Fruit fly (Drosophila melanogaster) whole organism, embryonic: ENCODE data around the gene CG13306.
A peak's percentile ranks its signal among the peaks of the same experiment; 100 is the strongest.

ENCODE experiments used
- ATbp ChIP-seq: fragments of 200-800 bp; sonication (Bioruptor generic); optimal IDR thresholded peaks from 2 replicates; lab custom pipeline; 2017; ENCODE audit warnings: missing biosample characterization, mild to moderate bottlenecking, missing genetic modification characterization, missing genetic modification reagents
- Atf3 ChIP-seq: fragments of 200-800 bp; sonication (Bioruptor generic); optimal IDR thresholded peaks from 3 replicates; lab custom pipeline; 2016; ENCODE audit warnings: missing biosample characterization, missing genetic modification characterization
- Bgb ChIP-seq: fragments of 200-800 bp; sonication (Bioruptor generic); IDR thresholded peaks from 2 replicates; pipeline ENCODE4 v1.3.6; 2022; ENCODE audit warnings: missing biosample characterization, missing genetic modification characterization; ENCODE audit not compliant: partially characterized antibody
- CG11504 ChIP-seq: fragments of 200-800 bp; sonication (Bioruptor generic); optimal IDR thresholded peaks from 3 replicates; lab custom pipeline; 2019; ENCODE audit warnings: missing biosample characterization, mild to moderate bottlenecking, missing genetic modification characterization, moderate library complexity
- CG11695 ChIP-seq: fragments of 200-800 bp; sonication (Bioruptor generic); IDR thresholded peaks from 3 replicates; pipeline ENCODE4 v1.3.6; 2022; ENCODE audit warnings: missing biosample characterization, missing genetic modification characterization
- CG12071 ChIP-seq: fragments of 200-800 bp; sonication (Bioruptor generic); optimal IDR thresholded peaks from 3 replicates; lab custom pipeline; 2018; ENCODE audit warnings: missing biosample characterization, mild to moderate bottlenecking, missing genetic modification characterization
- CG12155 ChIP-seq: fragments of 200-800 bp; sonication (Bioruptor generic); optimal IDR thresholded peaks from 3 replicates; lab custom pipeline; 2016; ENCODE audit warnings: missing biosample characterization, missing genetic modification characterization
- CG15011 ChIP-seq: fragments of 200-800 bp; sonication (Bioruptor generic); optimal IDR thresholded peaks from 3 replicates; lab custom pipeline; 2018; ENCODE audit warnings: missing biosample characterization, mild to moderate bottlenecking, missing genetic modification characterization
- CG1529 ChIP-seq: fragments of 200-800 bp; sonication (Bioruptor generic); optimal IDR thresholded peaks from 3 replicates; lab custom pipeline; 2018; ENCODE audit warnings: missing biosample characterization, missing genetic modification characterization
- CG1647 ChIP-seq: fragments of 200-800 bp; sonication (Bioruptor generic); optimal IDR thresholded peaks from 3 replicates; lab custom pipeline; 2016; ENCODE audit warnings: missing biosample characterization, missing genetic modification characterization
- CG17568 ChIP-seq: fragments of 200-800 bp; sonication (Bioruptor generic); optimal IDR thresholded peaks from 2 replicates; lab custom pipeline; 2018; ENCODE audit warnings: missing biosample characterization, mild to moderate bottlenecking, missing genetic modification characterization, moderate library complexity
- CG18619 ChIP-seq: fragments of 200-800 bp; sonication (Bioruptor generic); optimal IDR thresholded peaks from 3 replicates; lab custom pipeline; 2017; ENCODE audit warnings: missing biosample characterization, mild to moderate bottlenecking, missing genetic modification characterization
- CG2129 ChIP-seq: fragments of 200-800 bp; sonication (Bioruptor generic); IDR thresholded peaks from 2 replicates; pipeline ENCODE4 v1.3.6; 2022; ENCODE audit warnings: missing biosample characterization, missing genetic modification characterization; ENCODE audit not compliant: partially characterized antibody
- CG32772 ChIP-seq: fragments of 200-800 bp; sonication (Bioruptor generic); IDR thresholded peaks from 2 replicates; pipeline ENCODE4 v1.3.6; 2022; ENCODE audit warnings: missing biosample characterization, missing genetic modification characterization
- CG3847 ChIP-seq: fragments of 200-800 bp; sonication (Bioruptor generic); IDR thresholded peaks from 2 replicates; pipeline ENCODE4 v1.3.6; 2022; ENCODE audit warnings: missing biosample characterization, missing genetic modification characterization
- CG4282 ChIP-seq: fragments of 200-800 bp; sonication (Bioruptor generic); optimal IDR thresholded peaks from 2 replicates; lab custom pipeline; 2016; ENCODE audit warnings: missing biosample characterization, missing genetic modification characterization
- CG6254 ChIP-seq: fragments of 200-800 bp; sonication (Bioruptor generic); optimal IDR thresholded peaks from 3 replicates; lab custom pipeline; 2017; ENCODE audit warnings: mild to moderate bottlenecking, missing biosample characterization, missing genetic modification reagents, missing genetic modification characterization
- CG7745 ChIP-seq: fragments of 200-800 bp; sonication (Bioruptor generic); optimal IDR thresholded peaks from 2 replicates; lab custom pipeline; 2018; ENCODE audit warnings: missing biosample characterization, mild to moderate bottlenecking, missing genetic modification characterization, moderate library complexity
- CG8290 ChIP-seq, 3 experiments: fragments of 200-800 bp; sonication (Bioruptor generic); optimal IDR thresholded peaks; 2 replicates each; lab custom pipeline; 2016 to 2019; ENCODE audit warnings: missing biosample characterization in 3 of 3, missing genetic modification characterization in 3 of 3, mild to moderate bottlenecking in 2 of 3, moderate library complexity in 1 of 3
- CG8478 ChIP-seq: fragments of >200 bp; optimal IDR thresholded peaks from 2 replicates; lab custom pipeline; 2018
- Chrac-16 ChIP-seq: fragments of 200-800 bp; sonication (Bioruptor generic); optimal IDR thresholded peaks from 3 replicates; lab custom pipeline; 2016; ENCODE audit warnings: missing biosample characterization, missing genetic modification characterization
- Fer1 ChIP-seq: fragments of 200-800 bp; sonication (Bioruptor generic); optimal IDR thresholded peaks from 2 replicates; lab custom pipeline; 2017; ENCODE audit warnings: missing biosample characterization, mild to moderate bottlenecking, missing genetic modification characterization
- GATAe ChIP-seq: fragments of 200-800 bp; sonication (Bioruptor generic); conservative IDR thresholded peaks from 2 replicates; pipeline ENCODE4 v1.3.6; 2022; ENCODE audit warnings: missing biosample characterization, missing genetic modification characterization
- MESR4 ChIP-seq: fragments of 200-800 bp; sonication (Bioruptor generic); optimal IDR thresholded peaks from 2 replicates; lab custom pipeline; 2018; ENCODE audit warnings: missing biosample characterization, mild to moderate bottlenecking, missing genetic modification characterization, moderate library complexity
- Opbp ChIP-seq: fragments of 200-800 bp; sonication (Bioruptor generic); IDR thresholded peaks from 3 replicates; pipeline ENCODE4 v1.3.6; 2022; ENCODE audit warnings: missing biosample characterization, missing genetic modification characterization; ENCODE audit not compliant: partially characterized antibody
- TFAM ChIP-seq: fragments of 200-800 bp; sonication (Bioruptor generic); optimal IDR thresholded peaks from 2 replicates; lab custom pipeline; 2017; ENCODE audit warnings: missing biosample characterization, missing genetic modification characterization, inconsistent platforms
- al ChIP-seq: fragments of 200-800 bp; sonication (Bioruptor generic); IDR thresholded peaks from 2 replicates; pipeline ENCODE4 v1.3.6; 2022; ENCODE audit warnings: missing biosample characterization, missing genetic modification characterization
- az2 ChIP-seq: fragments of 200-800 bp; sonication (Bioruptor generic); optimal IDR thresholded peaks from 3 replicates; lab custom pipeline; 2016; ENCODE audit warnings: missing biosample characterization, missing genetic modification characterization
- bab2 ChIP-seq: fragments of 200-800 bp; sonication (Bioruptor generic); optimal IDR thresholded peaks from 2 replicates; lab custom pipeline; 2016; ENCODE audit warnings: missing biosample characterization, missing genetic modification characterization
- crol ChIP-seq: fragments of 200-800 bp; sonication (Bioruptor generic); IDR thresholded peaks from 2 replicates; pipeline ENCODE4 v1.3.6; 2022; ENCODE audit warnings: missing biosample characterization, missing genetic modification characterization
- gcm ChIP-seq: fragments of 200-800 bp; sonication (Bioruptor generic); optimal IDR thresholded peaks from 2 replicates; lab custom pipeline; 2019; ENCODE audit warnings: missing biosample characterization, mild to moderate bottlenecking, missing genetic modification characterization, moderate library complexity
- inv ChIP-seq: fragments of 200-800 bp; sonication (Bioruptor generic); IDR thresholded peaks from 2 replicates; pipeline ENCODE4 v1.3.6; 2022; ENCODE audit warnings: missing biosample characterization, missing genetic modification characterization; ENCODE audit not compliant: partially characterized antibody
- lbe ChIP-seq: fragments of 200-800 bp; sonication (Bioruptor generic); optimal IDR thresholded peaks from 2 replicates; lab custom pipeline; 2016; ENCODE audit warnings: missing biosample characterization, mild to moderate bottlenecking, missing genetic modification characterization
- mld ChIP-seq: fragments of 200-800 bp; sonication (Bioruptor generic); IDR thresholded peaks from 3 replicates; pipeline ENCODE4 v1.3.6; 2022; ENCODE audit warnings: missing biosample characterization, missing genetic modification characterization; ENCODE audit not compliant: partially characterized antibody
- pho ChIP-seq: fragments of 200-800 bp; sonication (Bioruptor generic); optimal IDR thresholded peaks from 2 replicates; lab custom pipeline; 2016; ENCODE audit warnings: missing biosample characterization, missing genetic modification characterization
- pnt ChIP-seq: fragments of 200-800 bp; sonication (Bioruptor generic); optimal IDR thresholded peaks from 3 replicates; lab custom pipeline; 2016; ENCODE audit warnings: missing biosample characterization, missing genetic modification characterization
- rib ChIP-seq: fragments of 200-800 bp; sonication (Bioruptor generic); IDR thresholded peaks from 2 replicates; pipeline ENCODE4 v1.3.6; 2022; ENCODE audit warnings: missing biosample characterization, missing genetic modification characterization
- shn ChIP-seq: fragments of 200-800 bp; sonication (Bioruptor generic); optimal IDR thresholded peaks from 3 replicates; lab custom pipeline; 2016; ENCODE audit warnings: missing biosample characterization, missing genetic modification characterization
- sna ChIP-seq: fragments of 200-800 bp; sonication (Bioruptor generic); IDR thresholded peaks from 2 replicates; pipeline ENCODE4 v1.3.6; 2022; ENCODE audit warnings: missing biosample characterization, missing genetic modification characterization; ENCODE audit not compliant: partially characterized antibody
- sob ChIP-seq: fragments of 200-800 bp; sonication (Bioruptor generic); IDR thresholded peaks from 2 replicates; pipeline ENCODE4 v1.3.6; 2022; ENCODE audit warnings: missing biosample characterization, missing genetic modification characterization
- sqz ChIP-seq: fragments of 200-800 bp; sonication (Bioruptor generic); optimal IDR thresholded peaks from 3 replicates; lab custom pipeline; 2018; ENCODE audit warnings: missing biosample characterization, mild to moderate bottlenecking, missing genetic modification characterization
- tin ChIP-seq: fragments of 200-800 bp; sonication (Bioruptor generic); optimal IDR thresholded peaks from 3 replicates; lab custom pipeline; 2016; ENCODE audit warnings: missing biosample characterization, missing genetic modification characterization
- tll ChIP-seq, 2 experiments: fragments of 200-800 bp in 1 of 2; fragments of >200 bp in 1 of 2; sonication (Bioruptor generic) in 1 of 2; optimal IDR thresholded peaks; 2 replicates each; lab custom pipeline; 2017 to 2019; ENCODE audit warnings: missing biosample characterization in 2 of 2, missing genetic modification characterization in 2 of 2, mild to moderate bottlenecking in 1 of 2, moderate library complexity in 1 of 2
- wek ChIP-seq: fragments of 200-800 bp; sonication (Bioruptor generic); optimal IDR thresholded peaks from 3 replicates; lab custom pipeline; 2018; ENCODE audit warnings: missing biosample characterization, mild to moderate bottlenecking, missing genetic modification characterization, moderate library complexity

CG13306 gene

dm6 chr3L:8765969-8766538 lies 16.5 kb upstream of the CG13306 start (continued):
- TF ChIP-seq CG17568 (GFP tag; lab: Kevin White, UChicago) (peak; percentile 95), CG12155 (GFP tag; lab: Kevin White, UChicago) (peak; percentile 97), sob (GFP tag; lab: Robert Waterston, UW) (peak; percentile 98), MESR4 (GFP tag; lab: Kevin White, UChicago) (peak; percentile 56), CG4282 (GFP tag; lab: Kevin White, UChicago) (peak; percentile 97), sna (no peak), al (GFP tag; lab: Robert Waterston, UW) (peak; percentile 98), GATAe (GFP tag; lab: Robert Waterston, UW) (peak; percentile 87), rib (GFP tag; lab: Robert Waterston, UW) (peak; percentile 94), Atf3 (peak; percentile 97), CG11695 (peak; percentile 98), az2 (peak; percentile 99), mld (GFP tag; lab: Robert Waterston, UW) (peak; percentile 51; the same call in 1 of the 3 replicates), lbe (GFP tag; lab: Kevin White, UChicago) (peak; percentile 97), pnt (GFP tag; lab: Kevin White, UChicago) (peak; percentile 97), CG8478 (no peak), CG32772 (GFP tag; lab: Robert Waterston, UW) (peak; percentile 97), CG15011 (GFP tag; lab: Kevin White, UChicago) (peak; percentile 93), wek (GFP tag; lab: Kevin White, UChicago) (peak; percentile 90), bab2 (GFP tag; lab: Kevin White, UChicago) (peak; percentile 74), CG12071 (peak; percentile 97), inv (GFP tag; lab: Robert Waterston, UW) (peak; percentile 43; the same call in 1 of the 2 replicates), Opbp (GFP tag; lab: Robert Waterston, UW) (no peak), sqz (GFP tag; lab: Kevin White, UChicago) (peak; percentile 86), pho (peak; percentile 98), CG11504 (tag; lab: Kevin White, UChicago) (peak; percentile 96), ATbp (GFP tag; lab: Kevin White, UChicago) (peak; percentile 97), TFAM (GFP tag; lab: Kevin White, UChicago) (peak; percentile 86), Chrac-16 (GFP tag; lab: Kevin White, UChicago) (peak; percentile 99), CG18619 (GFP tag; lab: Kevin White, UChicago) (peak; percentile 99), CG8290 (GFP tag; optimal IDR thresholded peaks at IDR 0.05; lab: Kevin White, UChicago) (peak; percentile 75), CG8290 (tag; optimal IDR thresholded peaks at IDR 0.05; lab: Kevin White, UChicago) (peak; percentile 93 to 95), CG1647 (GFP tag; lab: Kevin White, UChicago) (peak; percentile 92), Fer1 (GFP tag; lab: Kevin White, UChicago) (peak; percentile 98), CG3847 (GFP tag; lab: Robert Waterston, UW) (peak; percentile 98), tll (GFP tag; optimal IDR thresholded peaks at IDR 0.05; lab: Kevin White, UChicago) (peak in 1 of 2 experiments; percentile 8), gcm (GFP tag; lab: Kevin White, UChicago) (peak; percentile 97), CG2129 (GFP tag; lab: Robert Waterston, UW) (no peak), CG6254 (GFP tag; lab: Kevin White, UChicago) (peak; percentile 91), CG1529 (peak; percentile 99), crol (GFP tag; lab: Robert Waterston, UW) (peak; percentile 68), Bgb (GFP tag; lab: Robert Waterston, UW) (peak; percentile 47), tin (GFP tag; lab: Kevin White, UChicago) (peak; percentile 98), shn (GFP tag; lab: Kevin White, UChicago) (peak; percentile 98), CG7745 (tag; lab: Kevin White, UChicago) (peak; percentile 42)
